Fruit fly (Drosophila melanogaster) whole organism, embryonic: ENCODE results near the gene MESR6.

ENCODE experiments used
- Bgb ChIP-seq: fragments of 200-800 bp; sonication (Bioruptor generic); IDR thresholded peaks from 2 replicates; pipeline ENCODE4 v1.3.6; 2022; ENCODE audit warnings: missing biosample characterization, missing genetic modification characterization; ENCODE audit not compliant: partially characterized antibody
- CG11695 ChIP-seq: fragments of 200-800 bp; sonication (Bioruptor generic); IDR thresholded peaks from 3 replicates; pipeline ENCODE4 v1.3.6; 2022; ENCODE audit warnings: missing biosample characterization, missing genetic modification characterization
- CG12299 ChIP-seq: fragments of 200-800 bp; sonication (Bioruptor generic); optimal IDR thresholded peaks from 2 replicates; lab custom pipeline; 2018; ENCODE audit warnings: missing biosample characterization, mild to moderate bottlenecking, missing genetic modification characterization
- CG13775 ChIP-seq: fragments of 200-800 bp; sonication (Bioruptor generic); optimal IDR thresholded peaks from 3 replicates; lab custom pipeline; 2017; ENCODE audit warnings: missing biosample characterization, mild to moderate bottlenecking, missing genetic modification characterization
- CG1647 ChIP-seq: fragments of 200-800 bp; sonication (Bioruptor generic); optimal IDR thresholded peaks from 3 replicates; lab custom pipeline; 2016; ENCODE audit warnings: missing biosample characterization, missing genetic modification characterization
- CG17385 ChIP-seq: fragments of 200-800 bp; sonication (Bioruptor generic); optimal IDR thresholded peaks from 3 replicates; lab custom pipeline; 2018; ENCODE audit warnings: missing biosample characterization, mild to moderate bottlenecking, missing genetic modification characterization
- CG1792 ChIP-seq: fragments of 200-800 bp; sonication (Bioruptor generic); optimal IDR thresholded peaks from 2 replicates; lab custom pipeline; 2016; ENCODE audit warnings: missing biosample characterization, missing genetic modification characterization
- CG3407 ChIP-seq: fragments of 200-800 bp; sonication (Bioruptor generic); optimal IDR thresholded peaks from 2 replicates; lab custom pipeline; 2018; ENCODE audit warnings: missing biosample characterization, mild to moderate bottlenecking, missing genetic modification characterization
- CG4707 ChIP-seq: fragments of 200-800 bp; sonication (Bioruptor generic); optimal IDR thresholded peaks from 2 replicates; lab custom pipeline; 2018; ENCODE audit warnings: missing biosample characterization, mild to moderate bottlenecking, missing genetic modification characterization, moderate library complexity
- CG4730 ChIP-seq: fragments of 200-800 bp; sonication (Bioruptor generic); IDR thresholded peaks from 2 replicates; pipeline ENCODE4 v1.3.6; 2022; ENCODE audit warnings: missing biosample characterization, missing genetic modification characterization
- CG6854 ChIP-seq: fragments of 200-800 bp; sonication (Bioruptor generic); optimal IDR thresholded peaks from 3 replicates; lab custom pipeline; 2017; ENCODE audit warnings: missing biosample characterization, mild to moderate bottlenecking, missing genetic modification characterization
- CG7357 ChIP-seq: fragments of 200-800 bp; sonication (Bioruptor generic); IDR thresholded peaks from 3 replicates; pipeline ENCODE4 v1.3.6; 2022; ENCODE audit warnings: missing biosample characterization, missing genetic modification characterization
- CG7928 ChIP-seq: fragments of 200-800 bp; sonication (Bioruptor generic); optimal IDR thresholded peaks from 2 replicates; lab custom pipeline; 2017; ENCODE audit warnings: missing biosample characterization, mild to moderate bottlenecking, missing genetic modification characterization
- CG9437 ChIP-seq: fragments of 200-800 bp; sonication (Bioruptor generic); optimal IDR thresholded peaks from 2 replicates; lab custom pipeline; 2018; ENCODE audit warnings: missing biosample characterization, mild to moderate bottlenecking, missing genetic modification characterization
- CG9727 ChIP-seq: fragments of 200-800 bp; sonication (Bioruptor generic); optimal IDR thresholded peaks from 3 replicates; lab custom pipeline; 2017; ENCODE audit warnings: missing biosample characterization, mild to moderate bottlenecking, missing genetic modification characterization
- CrebB ChIP-seq: fragments of 200-800 bp; sonication (Bioruptor generic); optimal IDR thresholded peaks from 3 replicates; lab custom pipeline; 2018; ENCODE audit warnings: missing biosample characterization, mild to moderate bottlenecking, missing genetic modification characterization
- Drgx ChIP-seq: fragments of 200-800 bp; sonication (Bioruptor generic); IDR thresholded peaks from 2 replicates; pipeline ENCODE4 v1.3.6; 2022; ENCODE audit warnings: missing biosample characterization, missing genetic modification characterization
- HmgD ChIP-seq: fragments of 200-800 bp; sonication (Bioruptor generic); optimal IDR thresholded peaks from 3 replicates; lab custom pipeline; 2016; ENCODE audit warnings: missing biosample characterization, missing genetic modification characterization
- Lhr ChIP-seq: fragments of 200-800 bp; sonication (Bioruptor generic); optimal IDR thresholded peaks from 3 replicates; lab custom pipeline; 2017; ENCODE audit warnings: mild to moderate bottlenecking, missing biosample characterization, missing genetic modification reagents, missing genetic modification characterization
- Meics ChIP-seq: fragments of 200-800 bp; sonication (Bioruptor generic); optimal IDR thresholded peaks from 2 replicates; lab custom pipeline; 2017; ENCODE audit warnings: missing biosample characterization, mild to moderate bottlenecking, missing genetic modification characterization
- Neu2 ChIP-seq: fragments of 200-800 bp; sonication (Bioruptor generic); optimal IDR thresholded peaks from 3 replicates; lab custom pipeline; 2016; ENCODE audit warnings: missing biosample characterization, missing genetic modification characterization, borderline replicate concordance
- PHDP ChIP-seq: fragments of 200-800 bp; sonication (Bioruptor generic); optimal IDR thresholded peaks from 3 replicates; lab custom pipeline; 2018; ENCODE audit warnings: missing biosample characterization, mild to moderate bottlenecking, missing genetic modification characterization, moderate library complexity
- Pdp1 ChIP-seq, 2 experiments: fragments of 200-800 bp; sonication (Bioruptor generic); optimal IDR thresholded peaks; 3 replicates each; lab custom pipeline; 2016; ENCODE audit warnings: missing biosample characterization in 2 of 2, missing genetic modification characterization in 2 of 2, mild to moderate bottlenecking in 1 of 2, moderate library complexity in 1 of 2
- Spps ChIP-seq: fragments of 200-800 bp; sonication (Bioruptor generic); optimal IDR thresholded peaks from 2 replicates; lab custom pipeline; 2018; ENCODE audit warnings: missing biosample characterization, mild to moderate bottlenecking, missing genetic modification characterization
- Xbp1 ChIP-seq: fragments of 200-800 bp; sonication (Bioruptor generic); optimal IDR thresholded peaks from 3 replicates; lab custom pipeline; 2016; ENCODE audit warnings: missing biosample characterization, mild to moderate bottlenecking, missing genetic modification characterization
- ac ChIP-seq: fragments of 200-800 bp; sonication (Bioruptor generic); optimal IDR thresholded peaks from 3 replicates; lab custom pipeline; 2017; ENCODE audit warnings: missing biosample characterization, mild to moderate bottlenecking, missing genetic modification characterization
- cato ChIP-seq: fragments of 200-800 bp; sonication (Bioruptor generic); optimal IDR thresholded peaks from 2 replicates; lab custom pipeline; 2016; ENCODE audit warnings: missing biosample characterization, missing genetic modification characterization, borderline replicate concordance
- chm ChIP-seq: fragments of 200-800 bp; sonication (Bioruptor generic); IDR thresholded peaks from 2 replicates; pipeline ENCODE4 v1.3.6; 2022; ENCODE audit warnings: missing biosample characterization, missing genetic modification characterization
- gro ChIP-seq: fragments of 200-800 bp; sonication (Bioruptor generic); optimal IDR thresholded peaks from 2 replicates; lab custom pipeline; 2016; ENCODE audit warnings: missing biosample characterization, missing genetic modification characterization
- gsb ChIP-seq: fragments of 200-800 bp; sonication (Bioruptor generic); IDR thresholded peaks from 2 replicates; pipeline ENCODE4 v1.3.6; 2022; ENCODE audit warnings: missing biosample characterization, missing genetic modification characterization
- insv ChIP-seq, 2 experiments: fragments of 200-800 bp; sonication (Bioruptor generic); optimal IDR thresholded peaks; 3 replicates each; lab custom pipeline; 2016 to 2018; ENCODE audit warnings: missing biosample characterization in 2 of 2, missing genetic modification characterization in 2 of 2
- inv ChIP-seq: fragments of 200-800 bp; sonication (Bioruptor generic); IDR thresholded peaks from 2 replicates; pipeline ENCODE4 v1.3.6; 2022; ENCODE audit warnings: missing biosample characterization, missing genetic modification characterization; ENCODE audit not compliant: partially characterized antibody
- lbe ChIP-seq: fragments of 200-800 bp; sonication (Bioruptor generic); optimal IDR thresholded peaks from 2 replicates; lab custom pipeline; 2016; ENCODE audit warnings: missing biosample characterization, mild to moderate bottlenecking, missing genetic modification characterization
- mam ChIP-seq: fragments of 200-800 bp; sonication (Bioruptor generic); optimal IDR thresholded peaks from 3 replicates; lab custom pipeline; 2016; ENCODE audit warnings: missing biosample characterization, missing genetic modification characterization
- nerfin-2 ChIP-seq: fragments of 200-800 bp; sonication (Bioruptor generic); IDR thresholded peaks from 2 replicates; pipeline ENCODE4 v1.3.6; 2022; ENCODE audit warnings: missing biosample characterization, missing genetic modification characterization; ENCODE audit not compliant: partially characterized antibody
- salm ChIP-seq: fragments of 200-800 bp; sonication (Bioruptor generic); optimal IDR thresholded peaks from 2 replicates; lab custom pipeline; 2018; ENCODE audit warnings: missing biosample characterization, mild to moderate bottlenecking, missing genetic modification characterization
- so ChIP-seq: fragments of 200-800 bp; sonication (Bioruptor generic); IDR thresholded peaks from 3 replicates; pipeline ENCODE4 v1.3.6; 2022; ENCODE audit warnings: missing biosample characterization, missing genetic modification characterization
- tin ChIP-seq: fragments of 200-800 bp; sonication (Bioruptor generic); optimal IDR thresholded peaks from 3 replicates; lab custom pipeline; 2016; ENCODE audit warnings: missing biosample characterization, missing genetic modification characterization
- tio ChIP-seq: fragments of 200-800 bp; sonication (Bioruptor generic); optimal IDR thresholded peaks from 2 replicates; lab custom pipeline; 2017; ENCODE audit warnings: missing biosample characterization, missing genetic modification characterization, inconsistent platforms
- vfl ChIP-seq: fragments of 200-800 bp; sonication (Bioruptor generic); optimal IDR thresholded peaks from 2 replicates; lab custom pipeline; 2016; ENCODE audit warnings: missing biosample characterization, missing genetic modification characterization

The MESR6 gene

dm6 chr3L:19062472-19063409 is 29.7 kb upstream of the MESR6 start, which contains the start of the genes Ugt316A1 and Sfxn2 (continued):
- TF ChIP-seq chm (GFP tag; lab: Robert Waterston, UW) = peak; percentile 34; the same call in 1 of the 2 replicates
- 0 out of 2 replicates have a peak, but pooled peaks have one; percentile 35 for TF ChIP-seq nerfin-2 (GFP tag; lab: Robert Waterston, UW)
- peak; percentile 39 for TF ChIP-seq vfl (GFP tag; lab: Kevin White, UChicago)
- no peak for TF ChIP-seq CG4707 (GFP tag; lab: Kevin White, UChicago)
- no peak for TF ChIP-seq inv (GFP tag; lab: Robert Waterston, UW)
- TF ChIP-seq cato (GFP tag; lab: Kevin White, UChicago) = no peak
- TF ChIP-seq Lhr (GFP tag; lab: Kevin White, UChicago) = peak; percentile 97
- TF ChIP-seq CG9727 (GFP tag; lab: Kevin White, UChicago) = peak; percentile 29
- TF ChIP-seq salm (tag; lab: Kevin White, UChicago) = no peak
- peak; percentile 1 for TF ChIP-seq lbe (GFP tag; lab: Kevin White, UChicago)
- peak; percentile 55 for TF ChIP-seq CrebB
- TF ChIP-seq tin (GFP tag; lab: Kevin White, UChicago) = peak; percentile 52
- TF ChIP-seq gro (GFP tag; lab: Kevin White, UChicago) = no peak
- TF ChIP-seq CG4730 (GFP tag; lab: Robert Waterston, UW) = no peak
- peak; percentile 33 for TF ChIP-seq HmgD (GFP tag; lab: Kevin White, UChicago)
- TF ChIP-seq Meics (GFP tag; lab: Kevin White, UChicago) = peak; percentile 2
- TF ChIP-seq ac (GFP tag; lab: Kevin White, UChicago) = no peak
- peak; percentile 8 for TF ChIP-seq PHDP (tag; lab: Kevin White, UChicago)
- TF ChIP-seq CG13775 = peak; percentile 89
- peak; percentile 33; the same call in 1 of the 3 replicates for TF ChIP-seq CG7357 (GFP tag; lab: Robert Waterston, UW)
- TF ChIP-seq mam (GFP tag; lab: Kevin White, UChicago) = peak; percentile 49
- peak; percentile 55 for TF ChIP-seq CG12299 (tag; lab: Kevin White, UChicago)
- no peak for TF ChIP-seq Neu2
- TF ChIP-seq gsb (GFP tag; lab: Robert Waterston, UW) = no peak

DNA sequence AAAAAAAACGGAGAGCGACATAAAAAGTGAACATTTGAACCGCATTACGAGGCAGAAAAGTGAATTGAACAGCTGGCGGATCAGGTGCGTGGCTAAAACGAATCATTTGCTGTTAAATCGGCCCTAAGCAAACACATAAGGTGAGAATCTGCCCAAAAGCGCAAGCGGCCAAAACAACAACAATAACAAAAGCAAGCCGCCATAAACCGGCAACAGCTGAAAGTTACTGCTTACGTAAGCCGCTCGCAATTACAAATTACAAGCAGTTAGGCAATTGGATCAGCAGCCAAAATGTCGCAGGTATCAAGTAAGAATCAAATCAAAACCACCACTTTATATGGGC is 29.1 kb upstream of the MESR6 start:
- TF ChIP-seq CG3407 (GFP tag; lab: Kevin White, UChicago) = no peak
- TF ChIP-seq CG11695 = 0 out of 3 replicates have a peak, but pooled peaks have one; percentile 24
- TF ChIP-seq insv (GFP tag; optimal IDR thresholded peaks at IDR 0.05; lab: Kevin White, UChicago) = peak in 1 of 2 experiments; percentile 75
- no peak for TF ChIP-seq Spps (tag; lab: Kevin White, UChicago)
- peak; percentile 62 for TF ChIP-seq CG9437 (GFP tag; lab: Kevin White, UChicago)
- peak; percentile 27; the same call in 1 of the 2 replicates for TF ChIP-seq Drgx (GFP tag; lab: Robert Waterston, UW)
- 0 out of 2 replicates have a peak, but pooled peaks have one; percentile 12 for TF ChIP-seq Bgb (GFP tag; lab: Robert Waterston, UW)
- TF ChIP-seq Xbp1 (GFP tag; lab: Kevin White, UChicago) = no peak
- TF ChIP-seq Pdp1 (GFP tag; optimal IDR thresholded peaks at IDR 0.05; lab: Kevin White, UChicago) = peak in 1 of 2 experiments; percentile 94
- peak; percentile 84 for TF ChIP-seq CG17385 (GFP tag; lab: Kevin White, UChicago)
- TF ChIP-seq tio (GFP tag; lab: Kevin White, UChicago) = no peak
- TF ChIP-seq CG1792 (GFP tag; lab: Kevin White, UChicago) = no peak
- peak; percentile 14 for TF ChIP-seq CG7928
- 0 out of 3 replicates have a peak, but pooled peaks have one; percentile 55 for TF ChIP-seq so
- no peak for TF ChIP-seq CG1647 (GFP tag; lab: Kevin White, UChicago)
- no peak for TF ChIP-seq CG6854 (GFP tag; lab: Kevin White, UChicago)
